ENCODE assay signal across 2 fruit fly cellular contexts in the genomic region with DNA sequence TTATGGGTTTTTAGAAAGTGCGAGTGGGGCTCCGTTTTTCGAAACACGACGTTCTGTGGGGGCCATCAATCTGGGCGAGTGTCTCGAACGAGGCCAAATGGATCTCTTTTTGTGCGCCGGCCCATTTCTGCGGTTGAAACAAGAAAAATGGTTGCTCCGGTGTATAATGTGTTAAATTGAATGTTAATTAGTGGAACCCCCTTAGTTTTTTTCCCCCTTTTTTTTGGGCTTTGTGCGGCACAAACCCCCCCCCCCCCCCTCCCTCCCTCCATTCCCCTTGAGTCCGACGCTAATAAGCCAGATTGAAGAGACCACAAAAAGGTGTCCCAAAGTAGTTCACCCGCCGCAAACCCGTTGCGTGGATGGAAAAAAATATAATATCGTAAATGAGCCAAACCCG.
TF ChIP-seq lines count a peak whose summit lies in the region.

No protein-coding gene starts in this region.

- no peak for TF ChIP-seq CTCF in whole organism, embryonic (GFP tag; optimal IDR thresholded peaks at IDR 0.05; lab: Kevin White, UChicago)

TF ChIP-seq in whole organism, embryonic, 481 proteins besides CTCF, POLR2A, EP300 and RAD21:
- TF ChIP-seq CG12769 (tag; optimal IDR thresholded peaks at IDR 0.05; lab: Kevin White, UChicago) (peak; percentile 54), CG32532 (GFP tag; IDR thresholded peaks at IDR 0.05; lab: Robert Waterston, UW) (0 out of 2 replicates have a peak, but pooled peaks have one; percentile 12), CG6175 (GFP tag; IDR thresholded peaks at IDR 0.05; lab: Robert Waterston, UW) (peak; percentile 60; the same call in 1 of the 3 replicates), CG7745 (tag; optimal IDR thresholded peaks at IDR 0.05; lab: Kevin White, UChicago) (no peak), chinmo (GFP tag; IDR thresholded peaks at IDR 0.05; lab: Robert Waterston, UW; ENCODE audit: partially characterized antibody) (0 out of 4 replicates have a peak, but pooled peaks have one; percentile 44), vvl (GFP tag; IDR thresholded peaks at IDR 0.05; lab: Robert Waterston, UW) (peak; percentile 18; the same call in 1 of the 2 replicates), CG2199 (GFP tag; IDR thresholded peaks at IDR 0.05; lab: Robert Waterston, UW) (no peak), abd-A (tag; optimal IDR thresholded peaks at IDR 0.05; lab: Kevin White, UChicago) (peak; percentile 19)

TF ChIP-seq in whole organism, wandering third instar larva, 38 proteins besides CTCF, POLR2A, EP300 and RAD21:
- TF ChIP-seq Myc (optimal IDR thresholded peaks at IDR 0.05; lab: Kevin White, UChicago): no peak
- peak; percentile 27 for TF ChIP-seq Vsx2 (GFP tag; optimal IDR thresholded peaks at IDR 0.05; lab: Kevin White, UChicago; ENCODE audit: partially characterized antibody)
